5 worm cellular contexts compared by ENCODE assay signal in genomic region chrX:7068400-7068799, ce11.
A peak's percentile ranks its signal among the peaks of the same experiment; 100 is the strongest.
TF ChIP-seq lines count a peak whose summit lies in the region.

TSS of gene pdi-6 (minus strand) at chrX:7068563.

TF ChIP-seq in whole organism, L1 larva, 84 proteins besides CTCF, POLR2A, EP300 and RAD21 (continues in another document):
- TF ChIP-seq irx-1 (tag; optimal IDR thresholded peaks at IDR 0.05; lab: Kevin White, UChicago) (peak; percentile 74), ztf-11 (tag; optimal IDR thresholded peaks at IDR 0.05; lab: Kevin White, UChicago) (peak in 1 of 2 experiments; percentile 81), xbp-1 (tag; optimal IDR thresholded peaks at IDR 0.05; lab: Kevin White, UChicago) (peak; percentile 100), lir-3 (tag; optimal IDR thresholded peaks at IDR 0.05; lab: Kevin White, UChicago; ENCODE audit: poor library complexity) (peak; percentile 90), dpl-1 (GFP tag; optimal IDR thresholded peaks at IDR 0.05; lab: Kevin White, UChicago) (peak; percentile 67 to 78 (median 76)), aly-2 (tag; optimal IDR thresholded peaks at IDR 0.05; lab: Kevin White, UChicago) (no peak), grh-1 (GFP tag; IDR thresholded peaks at IDR 0.05; lab: Robert Waterston, UW) (peak; percentile 89), sup-37 (GFP tag; optimal IDR thresholded peaks at IDR 0.05; lab: Kevin White, UChicago) (peak; percentile 39), efl-1 (optimal IDR thresholded peaks at IDR 0.05; lab: Kevin White, UChicago) (peak; percentile 76 to 78), efl-1 (GFP tag; optimal IDR thresholded peaks at IDR 0.05 in 1 of 2; lab: Kevin White, UChicago) (peak; percentile 65 to 97), nhr-11 (tag; optimal IDR thresholded peaks at IDR 0.05; lab: Kevin White, UChicago) (peak; percentile 63), C04F5.9 (tag; optimal IDR thresholded peaks at IDR 0.05; lab: Kevin White, UChicago) (peak; percentile 60), Y116A8C.19 (tag; optimal IDR thresholded peaks at IDR 0.05; lab: Kevin White, UChicago; ENCODE audit: borderline replicate concordance) (peak; percentile 6), nhr-47 (tag; optimal IDR thresholded peaks at IDR 0.05; lab: Kevin White, UChicago) (peak; percentile 88), elt-3 (tag; optimal IDR thresholded peaks at IDR 0.05; lab: Kevin White, UChicago) (peak in 5 of 6 experiments; percentile 86 to 95 (median 90)), mdl-1 (tag; optimal IDR thresholded peaks at IDR 0.05; lab: Kevin White, UChicago) (peak in 1 of 2 experiments; percentile 91), pax-3 (tag; optimal IDR thresholded peaks at IDR 0.05; lab: Kevin White, UChicago) (peak; percentile 81)

TF ChIP-seq in whole organism, L3 larva, 47 proteins besides CTCF, POLR2A, EP300 and RAD21 (continues in another document):
- no peak for TF ChIP-seq ceh-16 (tag; optimal IDR thresholded peaks at IDR 0.05; lab: Kevin White, UChicago)
- TF ChIP-seq pqm-1 (tag; optimal IDR thresholded peaks at IDR 0.05; lab: Kevin White, UChicago), result peak; percentile 77
- TF ChIP-seq pha-4 (tag; optimal IDR thresholded peaks at IDR 0.05; lab: Kevin White, UChicago), result peak; percentile 90
- no peak for TF ChIP-seq egl-27 (tag; optimal IDR thresholded peaks at IDR 0.05; lab: Kevin White, UChicago)
- no peak for TF ChIP-seq fkh-2 (tag; optimal IDR thresholded peaks at IDR 0.05; lab: Kevin White, UChicago)
- TF ChIP-seq elt-3 (tag; optimal IDR thresholded peaks at IDR 0.05; lab: Kevin White, UChicago), result peak in 1 of 3 experiments; percentile 71
- TF ChIP-seq nfya-1 (tag; optimal IDR thresholded peaks at IDR 0.05; lab: Kevin White, UChicago; ENCODE audit: insufficient read depth), result peak; percentile 100
- no peak for TF ChIP-seq nhr-11 (tag; optimal IDR thresholded peaks at IDR 0.05; lab: Kevin White, UChicago)
- no peak for TF ChIP-seq ZK546.5 (tag; optimal IDR thresholded peaks at IDR 0.05; lab: Kevin White, UChicago)
- TF ChIP-seq daf-12 (tag; optimal IDR thresholded peaks at IDR 0.05; lab: Kevin White, UChicago), result no peak
- peak; percentile 52 for TF ChIP-seq skn-1 (tag; optimal IDR thresholded peaks at IDR 0.05; lab: Kevin White, UChicago)
- TF ChIP-seq nhr-76 (tag; optimal IDR thresholded peaks at IDR 0.05; lab: Kevin White, UChicago), result no peak
- TF ChIP-seq elt-2 (tag; optimal IDR thresholded peaks at IDR 0.05; lab: Kevin White, UChicago), result peak; percentile 86
- peak; percentile 95 for TF ChIP-seq nhr-23 (tag; optimal IDR thresholded peaks at IDR 0.05; lab: Kevin White, UChicago)
- no peak for TF ChIP-seq unc-39 (tag; optimal IDR thresholded peaks at IDR 0.05; lab: Kevin White, UChicago)
- TF ChIP-seq snpc-4 (tag; optimal IDR thresholded peaks at IDR 0.05; lab: Kevin White, UChicago), result peak; percentile 85
- TF ChIP-seq nhr-67 (tag; optimal IDR thresholded peaks at IDR 0.05; lab: Kevin White, UChicago), result no peak
- TF ChIP-seq mdl-1 (tag; optimal IDR thresholded peaks at IDR 0.05; lab: Kevin White, UChicago), result peak; percentile 17
- TF ChIP-seq nhr-77 (tag; optimal IDR thresholded peaks at IDR 0.05; lab: Kevin White, UChicago), result peak; percentile 76

TF ChIP-seq in whole organism, early embryonic, 17 proteins besides CTCF, POLR2A, EP300 and RAD21:
- TF ChIP-seq tbx-37 (GFP tag; conservative IDR thresholded peaks at IDR 0.05; lab: Robert Waterston, UW) (peak; percentile 65), F13C5.2 (tag; optimal IDR thresholded peaks at IDR 0.05; lab: Kevin White, UChicago) (peak; percentile 10), ceh-36 (tag; optimal IDR thresholded peaks at IDR 0.05; lab: Kevin White, UChicago) (no peak), pes-1 (GFP tag; IDR thresholded peaks at IDR 0.05; lab: Robert Waterston, UW) (no peak)

TF ChIP-seq in whole organism, midembryonic, 9 proteins besides CTCF, POLR2A, EP300 and RAD21:
- TF ChIP-seq ztf-23 (GFP tag; IDR thresholded peaks at IDR 0.05; lab: Robert Waterston, UW), result peak; percentile 77
- peak; percentile 54; the same call in 1 of the 2 replicates for TF ChIP-seq klf-2 (GFP tag; conservative IDR thresholded peaks at IDR 0.05; lab: Robert Waterston, UW)
- TF ChIP-seq cog-1 (tag; optimal IDR thresholded peaks at IDR 0.05; lab: Kevin White, UChicago), result peak; percentile 54
- peak; percentile 60 for TF ChIP-seq flt-1 (GFP tag; IDR thresholded peaks at IDR 0.05; lab: Robert Waterston, UW)
- TF ChIP-seq ref-1 (GFP tag; conservative IDR thresholded peaks at IDR 0.05; lab: Robert Waterston, UW), result no peak

TF ChIP-seq in whole organism, young adult, 124 proteins besides CTCF, POLR2A, EP300 and RAD21 (continues in another document):
- TF ChIP-seq K11D2.4 (GFP tag; IDR thresholded peaks at IDR 0.05; lab: Robert Waterston, UW) (peak; percentile 84), nhr-27 (tag; optimal IDR thresholded peaks at IDR 0.05; lab: Kevin White, UChicago) (no peak), chd-7 (tag; optimal IDR thresholded peaks at IDR 0.05; lab: Kevin White, UChicago) (peak; percentile 23), tbx-9 (tag; optimal IDR thresholded peaks at IDR 0.05; lab: Kevin White, UChicago; ENCODE audit: borderline replicate concordance) (no peak), lin-54 (GFP tag; optimal IDR thresholded peaks at IDR 0.05; lab: Kevin White, UChicago) (peak; percentile 43), cebp-2 (GFP tag; IDR thresholded peaks at IDR 0.05; lab: Robert Waterston, UW) (no peak), cebp-1 (GFP tag; IDR thresholded peaks at IDR 0.05; lab: Robert Waterston, UW) (peak; percentile 98), cebp-1 (tag; optimal IDR thresholded peaks at IDR 0.05; lab: Kevin White, UChicago) (peak; percentile 99), madf-6 (GFP tag; IDR thresholded peaks at IDR 0.05; lab: Robert Waterston, UW) (no peak), xnd-1 (tag; optimal IDR thresholded peaks at IDR 0.05; lab: Kevin White, UChicago) (no peak), die-1 (tag; optimal IDR thresholded peaks at IDR 0.05; lab: Kevin White, UChicago) (no peak), pha-4 (tag; optimal IDR thresholded peaks at IDR 0.05; lab: Kevin White, UChicago) (peak; percentile 41), ztf-28 (GFP tag; IDR thresholded peaks at IDR 0.05; lab: Robert Waterston, UW) (0 out of 2 replicates have a peak, but pooled peaks have one; percentile 52), F10E7.11 (tag; optimal IDR thresholded peaks at IDR 0.05; lab: Kevin White, UChicago) (no peak), ets-4 (GFP tag; optimal IDR thresholded peaks at IDR 0.05; lab: Kevin White, UChicago) (peak; percentile 87), Y95B8A.8 (GFP tag; IDR thresholded peaks at IDR 0.05; lab: Robert Waterston, UW) (no peak), snpc-4 (GFP tag; optimal IDR thresholded peaks at IDR 0.05; lab: Kevin White, UChicago) (no peak), snpc-4 (tag; optimal IDR thresholded peaks at IDR 0.05; lab: Kevin White, UChicago) (peak in 1 of 4 experiments; percentile 64), attf-5 (GFP tag; optimal IDR thresholded peaks at IDR 0.05; lab: Kevin White, UChicago) (peak; percentile 92), F39B2.1 (GFP tag; IDR thresholded peaks at IDR 0.05; lab: Robert Waterston, UW) (no peak), madf-10 (tag; optimal IDR thresholded peaks at IDR 0.05; lab: Kevin White, UChicago) (peak; percentile 73), zim-3 (tag; optimal IDR thresholded peaks at IDR 0.05; lab: Kevin White, UChicago) (no peak), B0019.2 (GFP tag; conservative IDR thresholded peaks at IDR 0.05; lab: Robert Waterston, UW) (no peak), rec-8 (tag; optimal IDR thresholded peaks at IDR 0.05; lab: Kevin White, UChicago) (no peak), madf-3 (GFP tag; IDR thresholded peaks at IDR 0.05; lab: Robert Waterston, UW) (0 out of 2 replicates have a peak, but pooled peaks have one; percentile 30), tbp1 (GFP tag; optimal IDR thresholded peaks at IDR 0.05; lab: Kevin White, UChicago) (no peak), nhr-80 (tag; optimal IDR thresholded peaks at IDR 0.05; lab: Kevin White, UChicago) (peak; percentile 96), akir-1 (GFP tag; optimal IDR thresholded peaks at IDR 0.05; lab: Kevin White, UChicago) (peak; percentile 30), ccch-3 (GFP tag; optimal IDR thresholded peaks at IDR 0.05; lab: Kevin White, UChicago) (peak; percentile 16), aptf-2 (GFP tag; conservative IDR thresholded peaks at IDR 0.05; lab: Robert Waterston, UW) (no peak), ceh-91 (GFP tag; IDR thresholded peaks at IDR 0.05; lab: Robert Waterston, UW) (0 out of 2 replicates have a peak, but pooled peaks have one; percentile 19), egl-44 (GFP tag; IDR thresholded peaks at IDR 0.05; lab: Robert Waterston, UW) (no peak), ZK185.1 (tag; optimal IDR thresholded peaks at IDR 0.05; lab: Kevin White, UChicago; ENCODE audit: poor library complexity, severe bottlenecking) (peak; percentile 79), efl-1 (GFP tag; optimal IDR thresholded peaks at IDR 0.05; lab: Kevin White, UChicago) (no peak), let-607 (tag; optimal IDR thresholded peaks at IDR 0.05; lab: Kevin White, UChicago) (peak; percentile 95), madf-8 (GFP tag; conservative IDR thresholded peaks at IDR 0.05; lab: Robert Waterston, UW) (no peak), tlf-1 (GFP tag; optimal IDR thresholded peaks at IDR 0.05; lab: Kevin White, UChicago) (peak; percentile 55), lin-26 (GFP tag; IDR thresholded peaks at IDR 0.05; lab: Robert Waterston, UW) (0 out of 2 replicates have a peak, but pooled peaks have one; percentile 22), bed-1 (GFP tag; IDR thresholded peaks at IDR 0.05; lab: Robert Waterston, UW) (no peak), F22D6.2 (tag; optimal IDR thresholded peaks at IDR 0.05; lab: Kevin White, UChicago) (peak; percentile 38), hlh-12 (tag; optimal IDR thresholded peaks at IDR 0.05; lab: Kevin White, UChicago) (no peak), Y56A3A.18 (GFP tag; IDR thresholded peaks at IDR 0.05; lab: Robert Waterston, UW) (peak; percentile 53; the same call in 1 of the 2 replicates), nfyb-1 (GFP tag; IDR thresholded peaks at IDR 0.05; lab: Robert Waterston, UW) (peak; percentile 100), attf-3 (GFP tag; conservative IDR thresholded peaks at IDR 0.05; lab: Robert Waterston, UW) (0 out of 2 replicates have a peak, but pooled peaks have one; percentile 10), B0336.3 (GFP tag; IDR thresholded peaks at IDR 0.05; lab: Robert Waterston, UW) (no peak), ceh-79 (tag; optimal IDR thresholded peaks at IDR 0.05; lab: Kevin White, UChicago) (no peak), Y67H2A.10 (GFP tag; conservative IDR thresholded peaks at IDR 0.05; lab: Robert Waterston, UW) (0 out of 2 replicates have a peak, but pooled peaks have one; percentile 14), C17E4.6 (GFP tag; IDR thresholded peaks at IDR 0.05; lab: Robert Waterston, UW) (no peak), ztf-18 (tag; optimal IDR thresholded peaks at IDR 0.05; lab: Kevin White, UChicago) (peak; percentile 65)

Comparison
In these comparisons a context has a peak if more than half of its experiments do, and no peak if none do; other contexts are left out.
1. Of the 8 proteins assayed by ChIP-seq in both whole organism, young adult and whole organism, L1 larva: peak only in whole organism, young adult: none; only in whole organism, L1 larva: efl-1, lin-35 and unc-130; in both: dpl-1 and nhr-90; in neither: 2; mixed calls (peak in some experiments, not most) for 1.